Fruit fly (Drosophila melanogaster) whole organism, prepupa: Measurements from ENCODE around the gene CG16959.

Source experiments
- Blimp-1 ChIP-seq: fragments of 200-800 bp; sonication (Bioruptor generic); optimal IDR thresholded peaks from 3 replicates; lab custom pipeline; 2017; ENCODE audit warnings: missing biosample characterization, missing genetic modification characterization, mild to moderate bottlenecking, moderate library complexity, missing genetic modification reagents
- CG10631 ChIP-seq: fragments of 200-800 bp; sonication (Bioruptor generic); optimal IDR thresholded peaks from 2 replicates; lab custom pipeline; 2016; ENCODE audit warnings: missing biosample characterization, missing genetic modification characterization
- CG10669 ChIP-seq: fragments of 200-800 bp; sonication (Bioruptor generic); optimal IDR thresholded peaks from 3 replicates; lab custom pipeline; 2018; ENCODE audit warnings: missing biosample characterization, mild to moderate bottlenecking, missing genetic modification characterization, moderate library complexity
- CG11294 ChIP-seq: fragments of 200-800 bp; sonication (Bioruptor generic); IDR thresholded peaks from 2 replicates; pipeline ENCODE4 v1.3.6; 2022; ENCODE audit warnings: missing biosample characterization, missing genetic modification characterization
- CG11762 ChIP-seq: fragments of 200-800 bp; sonication (Bioruptor generic); optimal IDR thresholded peaks from 3 replicates; lab custom pipeline; 2016; ENCODE audit warnings: missing biosample characterization, missing genetic modification characterization; ENCODE audit not compliant: insufficient read depth
- CG15336 ChIP-seq: fragments of 200-800 bp; sonication (Bioruptor generic); IDR thresholded peaks from 2 replicates; pipeline ENCODE4 v1.3.6; 2022; ENCODE audit warnings: missing biosample characterization, missing genetic modification characterization
- CG1621 ChIP-seq: fragments of 200-800 bp; sonication (Bioruptor generic); optimal IDR thresholded peaks from 3 replicates; lab custom pipeline; 2018; ENCODE audit warnings: missing biosample characterization, mild to moderate bottlenecking, missing genetic modification characterization
- CG16779 ChIP-seq: fragments of 200-800 bp; sonication (Bioruptor generic); optimal IDR thresholded peaks from 3 replicates; lab custom pipeline; 2017; ENCODE audit warnings: missing biosample characterization, mild to moderate bottlenecking, missing genetic modification characterization
- CG3032 ChIP-seq: fragments of 200-800 bp; optimal IDR thresholded peaks from 2 replicates; lab custom pipeline; 2019; ENCODE audit warnings: missing biosample characterization, mild to moderate bottlenecking, missing genetic modification characterization, moderate library complexity
- CG31627 ChIP-seq: fragments of 200-800 bp; sonication (Bioruptor generic); optimal IDR thresholded peaks from 3 replicates; lab custom pipeline; 2016; ENCODE audit warnings: missing biosample characterization, missing genetic modification characterization
- CG34406 ChIP-seq: fragments of 200-800 bp; sonication (Bioruptor generic); optimal IDR thresholded peaks from 3 replicates; lab custom pipeline; 2016; ENCODE audit warnings: missing biosample characterization, missing genetic modification characterization
- CG3919 ChIP-seq: fragments of 200-800 bp; sonication (Bioruptor generic); optimal IDR thresholded peaks from 3 replicates; lab custom pipeline; 2016; ENCODE audit warnings: missing biosample characterization, missing genetic modification characterization
- CG4318 ChIP-seq: fragments of 200-800 bp; sonication (Bioruptor generic); optimal IDR thresholded peaks from 3 replicates; lab custom pipeline; 2017; ENCODE audit warnings: missing biosample characterization, mild to moderate bottlenecking, missing genetic modification characterization
- CG6163 ChIP-seq: fragments of 200-800 bp; sonication (Bioruptor generic); IDR thresholded peaks from 3 replicates; pipeline ENCODE4 v1.3.6; 2022; ENCODE audit warnings: missing biosample characterization, missing genetic modification characterization
- CG6276 ChIP-seq: fragments of 200-800 bp; sonication (Bioruptor generic); optimal IDR thresholded peaks from 2 replicates; lab custom pipeline; 2017; ENCODE audit warnings: missing biosample characterization, mild to moderate bottlenecking, missing genetic modification characterization
- CG6792 ChIP-seq: fragments of 200-800 bp; sonication (Bioruptor generic); optimal IDR thresholded peaks from 3 replicates; lab custom pipeline; 2016; ENCODE audit warnings: missing biosample characterization, missing genetic modification characterization
- CG6854 ChIP-seq: fragments of 200-800 bp; sonication (Bioruptor generic); optimal IDR thresholded peaks from 2 replicates; lab custom pipeline; 2017; ENCODE audit warnings: missing biosample characterization, mild to moderate bottlenecking, missing genetic modification characterization
- CG7368 ChIP-seq: fragments of 200-800 bp; sonication (Bioruptor generic); optimal IDR thresholded peaks from 3 replicates; lab custom pipeline; 2016; ENCODE audit warnings: missing biosample characterization, missing genetic modification characterization
- CG8119 ChIP-seq: fragments of 200-800 bp; sonication (Bioruptor generic); IDR thresholded peaks from 3 replicates; pipeline ENCODE4 v1.3.6; 2022; ENCODE audit warnings: missing biosample characterization, missing genetic modification characterization
- CG8319 ChIP-seq: fragments of 200-800 bp; sonication (Bioruptor generic); optimal IDR thresholded peaks from 3 replicates; lab custom pipeline; 2016; ENCODE audit warnings: missing biosample characterization, missing genetic modification characterization
- CG8632 ChIP-seq: fragments of 200-800 bp; sonication (Bioruptor generic); optimal IDR thresholded peaks from 3 replicates; lab custom pipeline; 2016; ENCODE audit warnings: missing biosample characterization, missing genetic modification characterization
- CG9139 ChIP-seq: fragments of 200-800 bp; sonication (Bioruptor generic); optimal IDR thresholded peaks from 3 replicates; lab custom pipeline; 2017; ENCODE audit warnings: missing biosample characterization, mild to moderate bottlenecking, missing genetic modification characterization
- Eip75B ChIP-seq: fragments of 200-800 bp; sonication (Bioruptor generic); optimal IDR thresholded peaks from 3 replicates; lab custom pipeline; 2016; ENCODE audit warnings: missing biosample characterization, missing genetic modification characterization
- Eip78C ChIP-seq: fragments of 200-800 bp; sonication (Bioruptor generic); peaks from one replicate; lab custom pipeline; 2016; ENCODE audit warnings: missing biosample characterization, missing genetic modification characterization
- Ets96B ChIP-seq: fragments of 200-800 bp; optimal IDR thresholded peaks from 2 replicates; lab custom pipeline; 2019; ENCODE audit warnings: missing biosample characterization, mild to moderate bottlenecking, missing genetic modification characterization, moderate library complexity
- Gug ChIP-seq: fragments of 200-800 bp; sonication (Bioruptor generic); IDR thresholded peaks from 2 replicates; pipeline ENCODE4 v1.3.6; 2022; ENCODE audit warnings: missing biosample characterization, missing genetic modification characterization
- Hr39 ChIP-seq: fragments of 200-800 bp; sonication (Bioruptor generic); optimal IDR thresholded peaks from 2 replicates; lab custom pipeline; 2016; ENCODE audit warnings: missing biosample characterization, missing genetic modification characterization
- Hr4 ChIP-seq: fragments of 200-800 bp; sonication (Bioruptor generic); optimal IDR thresholded peaks from 3 replicates; lab custom pipeline; 2016; ENCODE audit warnings: missing biosample characterization, missing genetic modification characterization
- Lpt ChIP-seq: fragments of 200-800 bp; sonication (Bioruptor generic); optimal IDR thresholded peaks from 3 replicates; lab custom pipeline; 2016; ENCODE audit warnings: missing biosample characterization, missing genetic modification characterization
- Smox ChIP-seq: fragments of 200-800 bp; sonication (Bioruptor generic); optimal IDR thresholded peaks from 3 replicates; lab custom pipeline; 2016; ENCODE audit warnings: missing biosample characterization, missing genetic modification characterization
- Sox102F ChIP-seq: fragments of 200-800 bp; sonication (Bioruptor generic); optimal IDR thresholded peaks from 2 replicates; lab custom pipeline; 2016; ENCODE audit warnings: missing biosample characterization, mild to moderate bottlenecking, missing genetic modification characterization
- Sox14 ChIP-seq: fragments of 200-800 bp; sonication (Bioruptor generic); optimal IDR thresholded peaks from 3 replicates; lab custom pipeline; 2016; ENCODE audit warnings: missing biosample characterization, missing genetic modification characterization
- Sox15 ChIP-seq: fragments of 200-800 bp; sonication (Bioruptor generic); optimal IDR thresholded peaks from 3 replicates; lab custom pipeline; 2016; ENCODE audit warnings: missing biosample characterization, missing genetic modification characterization
- cyc ChIP-seq: fragments of 200-800 bp; sonication (Bioruptor generic); optimal IDR thresholded peaks from 3 replicates; lab custom pipeline; 2016; ENCODE audit warnings: missing biosample characterization, missing genetic modification characterization
- dac ChIP-seq: fragments of 200-800 bp; sonication (Bioruptor generic); optimal IDR thresholded peaks from 2 replicates; lab custom pipeline; 2017; ENCODE audit warnings: missing biosample characterization, mild to moderate bottlenecking, missing genetic modification characterization
- dsx ChIP-seq: fragments of 200-800 bp; optimal IDR thresholded peaks from 3 replicates; lab custom pipeline; 2019; ENCODE audit warnings: missing biosample characterization, mild to moderate bottlenecking, missing genetic modification characterization, moderate library complexity; ENCODE audit not compliant: poor library complexity, severe bottlenecking
- eg ChIP-seq: fragments of 200-800 bp; sonication (Bioruptor generic); IDR thresholded peaks from 3 replicates; pipeline ENCODE4 v1.3.6; 2022; ENCODE audit warnings: missing biosample characterization, missing genetic modification characterization
- esn ChIP-seq: fragments of 200-800 bp; sonication (Bioruptor generic); optimal IDR thresholded peaks from 2 replicates; lab custom pipeline; 2016; ENCODE audit warnings: missing biosample characterization, mild to moderate bottlenecking, missing genetic modification characterization, moderate library complexity
- fd85E ChIP-seq: fragments of 200-800 bp; sonication (Bioruptor generic); optimal IDR thresholded peaks from 3 replicates; lab custom pipeline; 2016; ENCODE audit warnings: missing biosample characterization, missing genetic modification characterization
- lz ChIP-seq: fragments of 200-800 bp; sonication (Bioruptor generic); optimal IDR thresholded peaks from 3 replicates; lab custom pipeline; 2016; ENCODE audit warnings: missing biosample characterization, missing genetic modification characterization
- net ChIP-seq: fragments of 200-800 bp; sonication (Bioruptor generic); optimal IDR thresholded peaks from 3 replicates; lab custom pipeline; 2016; ENCODE audit warnings: missing biosample characterization, missing genetic modification characterization
- salr ChIP-seq, 2 experiments: fragments of 200-800 bp; sonication (Bioruptor generic); optimal IDR thresholded peaks; 3 replicates each; lab custom pipeline; 2016 to 2018; ENCODE audit warnings: missing biosample characterization in 2 of 2, missing genetic modification characterization in 2 of 2, mild to moderate bottlenecking in 1 of 2
- ss ChIP-seq, 2 experiments: fragments of 200-800 bp; sonication (Bioruptor generic); optimal IDR thresholded peaks; 2 replicates in 1 of 2; 3 replicates in 1 of 2; lab custom pipeline; 2017 to 2018; ENCODE audit warnings: mild to moderate bottlenecking in 2 of 2, missing biosample characterization in 2 of 2, missing genetic modification characterization in 2 of 2, moderate library complexity in 1 of 2
- topi ChIP-seq: fragments of 200-800 bp; sonication (Bioruptor generic); optimal IDR thresholded peaks from 3 replicates; lab custom pipeline; 2016; ENCODE audit warnings: missing biosample characterization, missing genetic modification characterization
- vri ChIP-seq: fragments of 200-800 bp; sonication (Bioruptor generic); optimal IDR thresholded peaks from 3 replicates; lab custom pipeline; 2016; ENCODE audit warnings: missing biosample characterization, mild to moderate bottlenecking, missing genetic modification characterization

CG16959 gene

DNA sequence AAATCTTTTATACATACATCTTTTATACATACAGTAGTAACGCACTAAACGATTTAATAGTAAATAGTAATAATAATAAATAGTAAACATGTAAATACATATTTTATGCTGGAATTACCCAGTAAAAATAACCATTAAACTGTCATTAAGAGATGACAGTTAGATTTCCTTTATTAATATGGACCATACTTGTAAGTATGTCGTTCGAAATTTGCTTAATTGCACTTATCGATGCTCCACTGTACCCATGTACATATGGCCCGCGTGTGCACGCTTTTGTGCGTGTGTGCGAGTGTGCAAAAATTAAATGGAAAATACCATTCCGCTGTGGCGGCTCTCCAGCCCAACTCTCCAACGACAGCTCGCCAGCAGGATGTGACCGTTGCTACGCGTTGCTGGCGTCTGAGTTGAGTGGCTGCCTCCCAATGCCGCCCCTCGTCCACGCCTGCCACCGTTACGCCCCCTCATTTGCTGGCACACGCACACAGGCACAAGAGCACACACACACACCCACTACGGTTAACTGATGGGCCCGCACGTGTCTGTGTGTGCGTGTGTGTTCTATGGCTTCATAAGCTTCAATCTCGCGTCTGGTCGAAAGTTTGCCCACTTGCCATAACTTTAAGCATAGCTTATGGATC lies 22.3 kb downstream of the CG16959 start (continued):
- TF ChIP-seq CG16779 (tag; lab: Kevin White, UChicago) (no peak), CG10669 (GFP tag; lab: Kevin White, UChicago) (no peak), CG6792 (no peak), Hr4 (GFP tag; lab: Kevin White, UChicago) (peak; percentile 7), dac (no peak), net (GFP tag; lab: Kevin White, UChicago) (no peak), esn (GFP tag; lab: Kevin White, UChicago) (no peak), dsx (GFP tag; lab: Kevin White, UChicago) (peak; percentile 43), Hr39 (GFP tag; lab: Kevin White, UChicago) (peak; percentile 17), CG34406 (GFP tag; lab: Kevin White, UChicago) (peak; percentile 16), CG11294 (GFP tag; lab: Robert Waterston, UW) (no peak), CG4318 (GFP tag; lab: Kevin White, UChicago) (peak; percentile 6), CG6854 (peak; percentile 99), CG8119 (GFP tag; lab: Robert Waterston, UW) (peak; percentile 44; the same call in 2 of the 3 replicates), CG7368 (GFP tag; lab: Kevin White, UChicago) (peak; percentile 15)

DNA sequence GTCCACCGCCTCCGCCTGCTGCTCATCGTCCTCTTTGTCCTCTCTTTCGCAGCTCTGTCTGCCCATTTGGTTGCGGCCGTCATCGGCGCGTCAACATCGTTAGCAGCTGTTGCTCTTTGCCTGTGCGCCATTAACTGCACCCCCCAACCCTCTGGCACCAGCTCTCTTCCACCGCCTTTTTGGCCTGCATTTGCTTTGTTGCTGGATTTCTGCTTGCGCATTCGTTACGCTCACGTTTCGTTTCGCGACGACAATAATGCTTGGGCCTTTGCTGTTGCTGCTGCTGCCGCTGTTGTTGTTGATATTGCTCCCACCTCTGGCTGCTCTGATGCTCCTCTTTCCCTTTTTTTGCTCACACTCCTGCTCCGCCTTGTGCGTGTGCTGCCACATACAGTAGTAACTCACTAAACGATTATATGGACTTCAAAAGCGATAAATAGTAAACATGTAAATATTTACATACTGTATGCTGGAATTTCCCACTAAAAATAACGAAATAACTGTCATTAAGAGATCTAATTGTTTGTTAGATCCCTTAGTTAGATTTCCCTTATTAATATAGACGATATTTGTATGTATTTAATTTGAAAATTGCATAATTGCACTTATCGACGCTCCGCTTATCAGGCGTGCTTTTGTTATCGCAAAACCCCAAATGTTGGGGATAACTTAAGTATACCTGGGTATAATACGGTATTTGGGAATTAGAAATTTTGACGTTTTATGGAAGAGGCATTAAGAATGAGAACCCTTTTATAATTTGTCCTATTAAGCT lies 23.3 kb downstream of the CG16959 start:
- TF ChIP-seq CG10631: peak; percentile 13
- TF ChIP-seq CG10669 (GFP tag; lab: Kevin White, UChicago): peak; percentile 33
- TF ChIP-seq Sox102F (GFP tag; lab: Kevin White, UChicago): peak; percentile 56
- TF ChIP-seq salr (GFP tag; optimal IDR thresholded peaks at IDR 0.05; lab: Kevin White, UChicago): no peak
- peak; percentile 33 for TF ChIP-seq Smox
- peak; percentile 1 for TF ChIP-seq Sox15 (GFP tag; lab: Kevin White, UChicago)
- TF ChIP-seq CG1621 (tag; lab: Kevin White, UChicago): no peak
- peak; percentile 69 for TF ChIP-seq vri (GFP tag; lab: Kevin White, UChicago)
- no peak for TF ChIP-seq CG11294 (GFP tag; lab: Robert Waterston, UW)
- TF ChIP-seq CG6276: no peak
- peak; percentile 12 for TF ChIP-seq CG3919 (GFP tag; lab: Kevin White, UChicago)
- TF ChIP-seq CG3032 (tag; lab: Kevin White, UChicago): no peak
- peak; percentile 52 for TF ChIP-seq Hr39 (GFP tag; lab: Kevin White, UChicago)
- TF ChIP-seq Lpt (GFP tag; lab: Kevin White, UChicago): peak; percentile 41
- TF ChIP-seq CG4318 (GFP tag; lab: Kevin White, UChicago): no peak
- TF ChIP-seq Gug: no peak
- peak; percentile 60 for TF ChIP-seq cyc (GFP tag; lab: Kevin White, UChicago)
- TF ChIP-seq CG9139 (GFP tag; lab: Kevin White, UChicago): peak; percentile 3
- peak; percentile 34 for TF ChIP-seq Hr4 (GFP tag; lab: Kevin White, UChicago)
- peak; percentile 67 for TF ChIP-seq Eip78C (GFP tag; lab: Kevin White, UChicago)
- no peak for TF ChIP-seq CG8319 (GFP tag; lab: Kevin White, UChicago)
- peak; percentile 54 for TF ChIP-seq CG31627 (GFP tag; lab: Kevin White, UChicago)
- peak; percentile 21 for TF ChIP-seq Eip75B (GFP tag; lab: Kevin White, UChicago)
- peak; percentile 2 for TF ChIP-seq CG34406 (GFP tag; lab: Kevin White, UChicago)
- TF ChIP-seq fd85E: no peak
- no peak for TF ChIP-seq CG6792
- peak; percentile 51; the same call in 2 of the 3 replicates for TF ChIP-seq eg (GFP tag; lab: Robert Waterston, UW)
- TF ChIP-seq topi (GFP tag; lab: Kevin White, UChicago): peak; percentile 8
- TF ChIP-seq lz (GFP tag; lab: Kevin White, UChicago): peak; percentile 40
- peak; percentile 68 for TF ChIP-seq Sox14 (GFP tag; lab: Kevin White, UChicago)
- peak in 1 of 2 experiments; percentile 85 for TF ChIP-seq ss (GFP tag; optimal IDR thresholded peaks at IDR 0.05; lab: Kevin White, UChicago)
- peak; percentile 2 for TF ChIP-seq CG11762 (GFP tag; lab: Kevin White, UChicago)
- TF ChIP-seq CG16779 (tag; lab: Kevin White, UChicago): peak; percentile 1
- TF ChIP-seq Ets96B (tag; lab: Kevin White, UChicago): peak; percentile 10
- peak; percentile 37; the same call in 1 of the 2 replicates for TF ChIP-seq CG15336 (GFP tag; lab: Robert Waterston, UW)
- peak; percentile 46 for TF ChIP-seq Blimp-1
- TF ChIP-seq CG6854: peak; percentile 100
- no peak for TF ChIP-seq CG8632 (GFP tag; lab: Kevin White, UChicago)
- peak; percentile 51 for TF ChIP-seq esn (GFP tag; lab: Kevin White, UChicago)
- TF ChIP-seq CG6163 (GFP tag; lab: Robert Waterston, UW): peak; percentile 53; the same call in 2 of the 3 replicates
- peak; percentile 63 for TF ChIP-seq dsx (GFP tag; lab: Kevin White, UChicago)
